Fruit fly (Drosophila melanogaster) whole organism, wandering third instar larva: ENCODE data around the gene Spt7.

Source experiments
- Abd-B ChIP-seq: fragments of >200 bp; optimal IDR thresholded peaks from 2 replicates; lab custom pipeline; 2017; ENCODE audit warnings: missing biosample characterization, missing genetic modification characterization
- CG32264 ChIP-seq: fragments of 200-800 bp; sonication (Bioruptor generic); optimal IDR thresholded peaks from 2 replicates; lab custom pipeline; 2016; ENCODE audit warnings: missing biosample characterization, missing genetic modification characterization
- CrebA ChIP-seq: fragments of 200-800 bp; sonication (Bioruptor generic); optimal IDR thresholded peaks from 2 replicates; lab custom pipeline; 2016; ENCODE audit warnings: missing biosample characterization, mild to moderate bottlenecking, missing genetic modification characterization, borderline replicate concordance
- Dfd ChIP-seq: fragments of >200 bp; optimal IDR thresholded peaks from 2 replicates; lab custom pipeline; 2017; ENCODE audit warnings: missing biosample characterization, missing genetic modification characterization
- Dif ChIP-seq: fragments of 200-275, 200-300 bp; sonication (Bioruptor generic); optimal IDR thresholded peaks from 2 replicates; lab custom pipeline; 2018; ENCODE audit warnings: missing biosample characterization, missing genetic modification characterization; ENCODE audit not compliant: partially characterized antibody
- HLH106 ChIP-seq: fragments of 200-800 bp; optimal IDR thresholded peaks from 3 replicates; lab custom pipeline; 2019; ENCODE audit warnings: missing biosample characterization, mild to moderate bottlenecking, missing genetic modification characterization, moderate library complexity
- Hnf4 ChIP-seq: fragments of 200-800 bp; sonication (Bioruptor generic); optimal IDR thresholded peaks from 2 replicates; lab custom pipeline; 2016; ENCODE audit warnings: missing biosample characterization, mild to moderate bottlenecking, missing genetic modification characterization
- Hr78 ChIP-seq: fragments of >200 bp; optimal IDR thresholded peaks from 2 replicates; lab custom pipeline; 2017; ENCODE audit warnings: missing biosample characterization, missing genetic modification characterization
- Jra ChIP-seq: sonication (Bioruptor generic); optimal IDR thresholded peaks from 2 replicates; lab custom pipeline; 2016; ENCODE audit warnings: missing biosample characterization, missing genetic modification characterization
- Mio ChIP-seq: sonication (Bioruptor generic); optimal IDR thresholded peaks from 2 replicates; lab custom pipeline; 2016; ENCODE audit warnings: missing biosample characterization, missing genetic modification characterization
- N ChIP-seq: fragments of >200 bp; optimal IDR thresholded peaks from 2 replicates; lab custom pipeline; 2018; ENCODE audit warnings: missing biosample characterization, missing external identifiers, missing genetic modification characterization
- OdsH ChIP-seq: fragments of 200-800 bp; sonication (Bioruptor generic); optimal IDR thresholded peaks from 2 replicates; lab custom pipeline; 2016; ENCODE audit warnings: missing biosample characterization, mild to moderate bottlenecking, missing genetic modification characterization
- Rel ChIP-seq, 2 experiments: fragments of 200-800 bp; sonication (Bioruptor generic) in 1 of 2; optimal IDR thresholded peaks; 2 replicates in 1 of 2; 3 replicates in 1 of 2; lab custom pipeline; 2016 to 2019; ENCODE audit warnings: mild to moderate bottlenecking in 2 of 2, missing biosample characterization in 2 of 2, missing genetic modification characterization in 2 of 2, moderate library complexity in 1 of 2
- Sp1 ChIP-seq: fragments of 200-800 bp; sonication (Bioruptor generic); optimal IDR thresholded peaks from 3 replicates; lab custom pipeline; 2019; ENCODE audit warnings: missing biosample characterization, mild to moderate bottlenecking, missing genetic modification characterization, moderate library complexity
- Vsx2 ChIP-seq: fragments of 200-300, 225-300 bp; sonication (Bioruptor generic); optimal IDR thresholded peaks from 2 replicates; lab custom pipeline; 2018; ENCODE audit warnings: missing biosample characterization, missing genetic modification characterization; ENCODE audit not compliant: partially characterized antibody
- br ChIP-seq: fragments of 200-800 bp; sonication (Bioruptor generic); optimal IDR thresholded peaks from 2 replicates; lab custom pipeline; 2016; ENCODE audit warnings: missing biosample characterization, missing genetic modification characterization
- brk ChIP-seq: fragments of 200-800 bp; sonication (Bioruptor generic); optimal IDR thresholded peaks from 2 replicates; lab custom pipeline; 2016; ENCODE audit warnings: missing biosample characterization, mild to moderate bottlenecking, missing genetic modification characterization
- dl ChIP-seq, 2 experiments: fragments of 175-275, 200-275 bp in 1 of 2; fragments of 200-275 bp in 1 of 2; sonication (Bioruptor generic); optimal IDR thresholded peaks; lab custom pipeline; 2018; ENCODE audit warnings: mild to moderate bottlenecking in 2 of 2, missing biosample characterization in 2 of 2, missing genetic modification characterization in 2 of 2, moderate library complexity in 2 of 2; ENCODE audit not compliant: partially characterized antibody in 2 of 2, insufficient read depth in 1 of 2
- dmrt93B ChIP-seq: fragments of 200-800 bp; sonication (Bioruptor generic); optimal IDR thresholded peaks from 2 replicates; lab custom pipeline; 2018; ENCODE audit warnings: missing biosample characterization, mild to moderate bottlenecking, missing genetic modification characterization
- dsf ChIP-seq: sonication (Bioruptor generic); optimal IDR thresholded peaks from 2 replicates; lab custom pipeline; 2016; ENCODE audit warnings: missing biosample characterization, missing genetic modification characterization, borderline replicate concordance
- ey ChIP-seq: fragments of 200-800 bp; sonication (Bioruptor generic); optimal IDR thresholded peaks from 2 replicates; lab custom pipeline; 2016; ENCODE audit warnings: missing biosample characterization, missing genetic modification characterization
- foxo ChIP-seq, 2 experiments: fragments of 200-800 bp; sonication (Bioruptor generic); optimal IDR thresholded peaks; 2 replicates in 1 of 2; 3 replicates in 1 of 2; lab custom pipeline; 2016 to 2017; ENCODE audit warnings: missing biosample characterization in 2 of 2, missing genetic modification characterization in 2 of 2
- fru ChIP-seq: fragments of 200-800 bp; sonication (Bioruptor generic); optimal IDR thresholded peaks from 3 replicates; lab custom pipeline; 2016; ENCODE audit warnings: missing biosample characterization, mild to moderate bottlenecking, missing genetic modification characterization
- h ChIP-seq: fragments of 200-800 bp; sonication (Bioruptor generic); optimal IDR thresholded peaks from 3 replicates; lab custom pipeline; 2016; ENCODE audit warnings: missing biosample characterization, mild to moderate bottlenecking, missing genetic modification characterization
- lola ChIP-seq: fragments of >200 bp; optimal IDR thresholded peaks from 2 replicates; lab custom pipeline; 2017; ENCODE audit warnings: missing biosample characterization, missing genetic modification characterization
- pan ChIP-seq: fragments of >200 bp; optimal IDR thresholded peaks from 2 replicates; lab custom pipeline; 2017
- psq ChIP-seq: fragments of 200-800 bp; sonication (Bioruptor generic); optimal IDR thresholded peaks from 3 replicates; lab custom pipeline; 2017; ENCODE audit warnings: missing biosample characterization, mild to moderate bottlenecking, missing genetic modification characterization, moderate library complexity
- rgr ChIP-seq: fragments of 200-800 bp; sonication (Bioruptor generic); optimal IDR thresholded peaks from 3 replicates; lab custom pipeline; 2016; ENCODE audit warnings: missing biosample characterization, mild to moderate bottlenecking, missing genetic modification characterization
- sage ChIP-seq: fragments of 200-800 bp; sonication (Bioruptor generic); optimal IDR thresholded peaks from 2 replicates; lab custom pipeline; 2016; ENCODE audit warnings: missing biosample characterization, mild to moderate bottlenecking, missing genetic modification characterization
- sv ChIP-seq: fragments of 200-800 bp; sonication (Bioruptor generic); optimal IDR thresholded peaks from 3 replicates; lab custom pipeline; 2016; ENCODE audit warnings: missing biosample characterization, missing genetic modification characterization
- tai ChIP-seq: sonication (Bioruptor generic); optimal IDR thresholded peaks from 2 replicates; lab custom pipeline; 2016; ENCODE audit warnings: missing biosample characterization, missing genetic modification characterization
- usp ChIP-seq: fragments of >200 bp; optimal IDR thresholded peaks from 2 replicates; lab custom pipeline; 2017; ENCODE audit warnings: missing biosample characterization, missing genetic modification characterization
- woc ChIP-seq: sonication (Bioruptor generic); optimal IDR thresholded peaks from 2 replicates; lab custom pipeline; 2016; ENCODE audit warnings: missing biosample characterization, mild to moderate bottlenecking, missing genetic modification characterization

Spt7 gene

DNA sequence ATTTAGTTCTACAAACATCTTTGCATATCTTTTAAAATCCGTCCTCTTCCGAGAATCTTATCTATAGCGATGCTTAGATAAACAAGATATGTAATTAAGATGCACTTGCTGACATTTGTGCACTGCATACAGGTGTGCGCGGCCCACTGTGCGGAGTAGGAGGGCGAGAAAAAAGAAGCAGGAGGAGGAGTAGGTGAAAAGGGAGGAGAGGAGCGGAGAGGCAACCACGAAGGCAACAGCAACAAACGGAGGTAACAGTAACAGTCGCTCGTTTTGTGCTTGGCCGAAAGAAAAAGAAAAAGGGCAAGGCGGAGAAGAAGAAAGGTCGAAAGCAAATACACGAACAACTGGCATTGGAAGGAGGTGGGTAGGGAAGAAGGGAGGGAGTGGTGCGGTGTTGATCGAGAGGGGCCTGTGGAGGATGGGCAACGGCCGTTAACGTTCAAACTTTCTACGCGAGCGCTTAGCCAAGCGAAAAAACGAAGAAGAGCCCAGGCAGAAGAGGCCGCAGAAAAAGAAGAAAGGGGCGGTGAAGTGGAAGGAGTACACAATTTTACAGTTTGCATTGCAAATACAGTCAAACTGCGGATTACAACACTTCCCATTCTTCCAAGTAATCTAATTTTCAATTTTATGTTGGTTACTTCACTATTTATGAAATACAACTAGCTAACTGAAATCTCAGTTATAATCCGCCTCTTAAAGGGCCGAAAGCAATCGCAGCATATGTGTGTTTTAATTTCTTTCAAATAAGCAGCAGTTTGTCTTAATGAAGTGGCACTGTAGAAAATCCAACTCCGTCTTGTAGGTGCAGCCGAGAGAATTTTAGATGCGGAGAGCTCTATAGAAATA is 17.9 kb upstream of the Spt7 start:
- no peak for TF ChIP-seq foxo (GFP tag; optimal IDR thresholded peaks at IDR 0.05; lab: Kevin White, UChicago)
- peak; percentile 52 for TF ChIP-seq fru (GFP tag; lab: Kevin White, UChicago)
- TF ChIP-seq woc (GFP tag; lab: Kevin White, UChicago): peak; percentile 43
- TF ChIP-seq psq (GFP tag; lab: Kevin White, UChicago): peak; percentile 97

dm6 chrX:17833986-17834385 is 16.3 kb upstream of the Spt7 start:
- TF ChIP-seq OdsH (GFP tag; lab: Kevin White, UChicago): no peak
- TF ChIP-seq N: no peak
- peak; percentile 70 for TF ChIP-seq Vsx2 (GFP tag; lab: Kevin White, UChicago)
- TF ChIP-seq tai: no peak
- peak; percentile 50 for TF ChIP-seq Dif (GFP tag; lab: Kevin White, UChicago)
- TF ChIP-seq Dfd (GFP tag; lab: Kevin White, UChicago): no peak
- TF ChIP-seq psq (GFP tag; lab: Kevin White, UChicago): peak; percentile 73
- TF ChIP-seq CG32264 (GFP tag; lab: Kevin White, UChicago): no peak
- TF ChIP-seq lola: no peak
- peak; percentile 24 to 40 for TF ChIP-seq dl (GFP tag; optimal IDR thresholded peaks at IDR 0.05; lab: Kevin White, UChicago; ENCODE audit: insufficient read depth in 1 of 2, partially characterized antibody in 2 of 2)
- TF ChIP-seq brk (GFP tag; lab: Kevin White, UChicago): no peak
- TF ChIP-seq sage (GFP tag; lab: Kevin White, UChicago): no peak
- TF ChIP-seq pan (lab: Kevin White, UChicago): no peak
- no peak for TF ChIP-seq Mio (GFP tag; lab: Kevin White, UChicago)
- no peak for TF ChIP-seq Rel (GFP tag; optimal IDR thresholded peaks at IDR 0.05; lab: Kevin White, UChicago)
- no peak for TF ChIP-seq Rel (tag; optimal IDR thresholded peaks at IDR 0.05; lab: Kevin White, UChicago)
- no peak for TF ChIP-seq CrebA

- TF ChIP-seq lola (no peak), h (GFP tag; lab: Kevin White, UChicago) (no peak), dsf (GFP tag; lab: Kevin White, UChicago) (no peak), Vsx2 (GFP tag; lab: Kevin White, UChicago) (no peak), fru (GFP tag; lab: Kevin White, UChicago) (no peak), HLH106 (no peak), Rel (GFP tag; optimal IDR thresholded peaks at IDR 0.05; lab: Kevin White, UChicago) (no peak), Rel (tag; optimal IDR thresholded peaks at IDR 0.05; lab: Kevin White, UChicago) (no peak), Hnf4 (GFP tag; lab: Kevin White, UChicago) (no peak), br (no peak), Dif (GFP tag; lab: Kevin White, UChicago) (no peak), OdsH (GFP tag; lab: Kevin White, UChicago) (no peak), tai (no peak), Dfd (GFP tag; lab: Kevin White, UChicago) (no peak), foxo (GFP tag; optimal IDR thresholded peaks at IDR 0.05; lab: Kevin White, UChicago) (no peak)
These were observed 15.5 kb upstream of the Spt7 start for dm6 chrX:17834754-17835153.

dm6 chrX:17836420-17836932 is 13.8 kb upstream of the Spt7 start:
- TF ChIP-seq N: no peak
- no peak for TF ChIP-seq sage (GFP tag; lab: Kevin White, UChicago)
- no peak for TF ChIP-seq dl (GFP tag; optimal IDR thresholded peaks at IDR 0.05; lab: Kevin White, UChicago; ENCODE audit: insufficient read depth in 1 of 2, partially characterized antibody in 2 of 2)
- no peak for TF ChIP-seq foxo (GFP tag; optimal IDR thresholded peaks at IDR 0.05; lab: Kevin White, UChicago)
- no peak for TF ChIP-seq Dif (GFP tag; lab: Kevin White, UChicago)
- no peak for TF ChIP-seq fru (GFP tag; lab: Kevin White, UChicago)
- no peak for TF ChIP-seq sv (GFP tag; lab: Kevin White, UChicago)
- no peak for TF ChIP-seq Mio (GFP tag; lab: Kevin White, UChicago)
- no peak for TF ChIP-seq dmrt93B (GFP tag; lab: Kevin White, UChicago)
- no peak for TF ChIP-seq Hnf4 (GFP tag; lab: Kevin White, UChicago)
- no peak for TF ChIP-seq Jra (GFP tag; lab: Kevin White, UChicago)
- no peak for TF ChIP-seq ey (GFP tag; lab: Kevin White, UChicago)
- no peak for TF ChIP-seq Abd-B (GFP tag; lab: Kevin White, UChicago)
- no peak for TF ChIP-seq Hr78 (GFP tag; lab: Kevin White, UChicago)
- TF ChIP-seq usp: no peak
- TF ChIP-seq rgr: no peak
- TF ChIP-seq dsf (GFP tag; lab: Kevin White, UChicago): no peak
- no peak for TF ChIP-seq pan (lab: Kevin White, UChicago)
- TF ChIP-seq Sp1 (GFP tag; lab: Kevin White, UChicago): no peak
- no peak for TF ChIP-seq brk (GFP tag; lab: Kevin White, UChicago)
